Fruit fly (Drosophila melanogaster) whole organism, embryonic: ENCODE results near the gene CG13247.

Source experiments
- Asciz ChIP-seq: fragments of 200-800 bp; sonication (Bioruptor generic); optimal IDR thresholded peaks from 2 replicates; lab custom pipeline; 2017; ENCODE audit warnings: missing biosample characterization, mild to moderate bottlenecking, missing genetic modification characterization, missing genetic modification reagents
- CG10267 ChIP-seq: fragments of 200-800 bp; sonication (Bioruptor generic); optimal IDR thresholded peaks from 2 replicates; lab custom pipeline; 2018; ENCODE audit warnings: missing biosample characterization, mild to moderate bottlenecking, missing genetic modification characterization, moderate library complexity
- CG12744 ChIP-seq: fragments of 200-800 bp; sonication (Bioruptor generic); optimal IDR thresholded peaks from 2 replicates; lab custom pipeline; 2016; ENCODE audit warnings: missing biosample characterization, missing genetic modification characterization
- CG13894 ChIP-seq: fragments of 200-800 bp; sonication (Bioruptor generic); optimal IDR thresholded peaks from 3 replicates; lab custom pipeline; 2018; ENCODE audit warnings: missing biosample characterization, mild to moderate bottlenecking, missing genetic modification characterization, moderate library complexity
- CG15696 ChIP-seq: fragments of 200-800 bp; sonication (Bioruptor generic); optimal IDR thresholded peaks from 2 replicates; lab custom pipeline; 2019; ENCODE audit warnings: missing biosample characterization, mild to moderate bottlenecking, missing genetic modification characterization, moderate library complexity
- CG16779 ChIP-seq: fragments of 200-800 bp; sonication (Bioruptor generic); IDR thresholded peaks from 2 replicates; pipeline ENCODE4 v1.3.6; 2022; ENCODE audit warnings: missing biosample characterization, missing genetic modification characterization
- CG17361 ChIP-seq: fragments of 200-800 bp; sonication (Bioruptor generic); IDR thresholded peaks from 3 replicates; pipeline ENCODE4 v1.3.6; 2022; ENCODE audit warnings: missing biosample characterization, missing genetic modification characterization
- CG18476 ChIP-seq: fragments of 200-800 bp; sonication (Bioruptor generic); optimal IDR thresholded peaks from 2 replicates; lab custom pipeline; 2016; ENCODE audit warnings: missing biosample characterization, mild to moderate bottlenecking, missing genetic modification characterization
- CG2202 ChIP-seq: fragments of 200-800 bp; sonication (Bioruptor generic); optimal IDR thresholded peaks from 2 replicates; lab custom pipeline; 2018; ENCODE audit warnings: missing biosample characterization, mild to moderate bottlenecking, missing genetic modification characterization
- CG2889 ChIP-seq: fragments of 200-800 bp; sonication (Bioruptor generic); IDR thresholded peaks from 3 replicates; pipeline ENCODE4 v1.3.6; 2022; ENCODE audit warnings: missing biosample characterization, missing genetic modification characterization
- CG30431 ChIP-seq: fragments of 200-800 bp; sonication (Bioruptor generic); optimal IDR thresholded peaks from 2 replicates; lab custom pipeline; 2017; ENCODE audit warnings: missing biosample characterization, missing genetic modification characterization
- CG31388 ChIP-seq: fragments of 200-800 bp; sonication (Bioruptor generic); optimal IDR thresholded peaks from 2 replicates; lab custom pipeline; 2016; ENCODE audit warnings: missing biosample characterization, missing genetic modification characterization
- CG6689 ChIP-seq: fragments of 200-800 bp; sonication (Bioruptor generic); IDR thresholded peaks from 2 replicates; pipeline ENCODE4 v1.3.6; 2022; ENCODE audit warnings: missing biosample characterization, missing genetic modification characterization
- CG6765 ChIP-seq: fragments of 200-800 bp; sonication (Bioruptor generic); optimal IDR thresholded peaks from 3 replicates; lab custom pipeline; 2017; ENCODE audit warnings: missing biosample characterization, mild to moderate bottlenecking, missing genetic modification characterization
- CG7786 ChIP-seq: fragments of 200-800 bp; sonication (Bioruptor generic); optimal IDR thresholded peaks from 2 replicates; lab custom pipeline; 2016; ENCODE audit warnings: missing biosample characterization, missing genetic modification characterization
- CG8944 ChIP-seq: fragments of 200-800 bp; sonication (Bioruptor generic); optimal IDR thresholded peaks from 3 replicates; lab custom pipeline; 2016; ENCODE audit warnings: missing biosample characterization, missing genetic modification characterization
- CG9437 ChIP-seq: fragments of 200-800 bp; sonication (Bioruptor generic); optimal IDR thresholded peaks from 2 replicates; lab custom pipeline; 2018; ENCODE audit warnings: missing biosample characterization, mild to moderate bottlenecking, missing genetic modification characterization
- CTCF ChIP-seq: fragments of 200-800 bp; sonication (Bioruptor generic); optimal IDR thresholded peaks from 2 replicates; lab custom pipeline; 2017; ENCODE audit warnings: missing biosample characterization, mild to moderate bottlenecking, missing genetic modification characterization, moderate library complexity
- CrebB ChIP-seq: fragments of 200-800 bp; sonication (Bioruptor generic); optimal IDR thresholded peaks from 3 replicates; lab custom pipeline; 2018; ENCODE audit warnings: missing biosample characterization, mild to moderate bottlenecking, missing genetic modification characterization
- Dip2 ChIP-seq: fragments of 200-800 bp; sonication (Bioruptor generic); IDR thresholded peaks from 2 replicates; pipeline ENCODE4 v1.3.6; 2022; ENCODE audit warnings: missing biosample characterization, missing genetic modification characterization
- Dip3 ChIP-seq: fragments of 200-800 bp; sonication (Bioruptor generic); optimal IDR thresholded peaks from 3 replicates; lab custom pipeline; 2016; ENCODE audit warnings: missing biosample characterization, missing genetic modification characterization
- Dref ChIP-seq: fragments of 200-800 bp; sonication (Bioruptor generic); IDR thresholded peaks from 2 replicates; pipeline ENCODE4 v1.3.6; 2022; ENCODE audit warnings: missing biosample characterization, missing genetic modification characterization
- Drgx ChIP-seq: fragments of 200-800 bp; sonication (Bioruptor generic); IDR thresholded peaks from 2 replicates; pipeline ENCODE4 v1.3.6; 2022; ENCODE audit warnings: missing biosample characterization, missing genetic modification characterization
- Ets65A ChIP-seq: fragments of 200-800 bp; sonication (Bioruptor generic); peaks from one replicate; lab custom pipeline; 2016; ENCODE audit warnings: missing biosample characterization, missing genetic modification characterization
- Gsc ChIP-seq: fragments of 200-800 bp; sonication (Bioruptor generic); IDR thresholded peaks from 2 replicates; pipeline ENCODE4 v1.3.6; 2022; ENCODE audit warnings: missing biosample characterization, missing genetic modification characterization
- Med ChIP-seq: fragments of 200-800 bp; sonication (Bioruptor generic); peaks from one replicate; lab custom pipeline; 2016; ENCODE audit warnings: missing biosample characterization, missing genetic modification characterization, mild to moderate bottlenecking, inconsistent platforms, moderate library complexity
- Meics ChIP-seq: fragments of 200-800 bp; sonication (Bioruptor generic); optimal IDR thresholded peaks from 2 replicates; lab custom pipeline; 2017; ENCODE audit warnings: missing biosample characterization, mild to moderate bottlenecking, missing genetic modification characterization
- Rx ChIP-seq: fragments of 200-800 bp; sonication (Bioruptor generic); IDR thresholded peaks from 2 replicates; pipeline ENCODE4 v1.3.6; 2022; ENCODE audit warnings: missing biosample characterization, missing genetic modification characterization
- Trl ChIP-seq, 3 experiments: fragments of >200 bp in 2 of 3; fragments of 200-800 bp in 1 of 3; sonication (Bioruptor generic) in 1 of 3; optimal IDR thresholded peaks; 2 replicates in 1 of 3; 3 replicates in 2 of 3; lab custom pipeline; 2016 to 2017; ENCODE audit warnings: missing biosample characterization in 1 of 3, missing genetic modification characterization in 1 of 3
- Xrp1 ChIP-seq: fragments of 200-800 bp; sonication (Bioruptor generic); IDR thresholded peaks from 2 replicates; pipeline ENCODE4 v1.3.6; 2022; ENCODE audit warnings: missing biosample characterization, missing genetic modification characterization
- dati ChIP-seq: fragments of 200-800 bp; sonication (Bioruptor generic); IDR thresholded peaks from 2 replicates; pipeline ENCODE4 v1.3.6; 2022; ENCODE audit warnings: missing biosample characterization, missing genetic modification characterization
- exex ChIP-seq: fragments of 200-800 bp; sonication (Bioruptor generic); optimal IDR thresholded peaks from 4 replicates; lab custom pipeline; 2018; ENCODE audit warnings: missing biosample characterization, mild to moderate bottlenecking, missing genetic modification characterization, moderate library complexity
- gcm ChIP-seq: fragments of 200-800 bp; sonication (Bioruptor generic); optimal IDR thresholded peaks from 2 replicates; lab custom pipeline; 2019; ENCODE audit warnings: missing biosample characterization, mild to moderate bottlenecking, missing genetic modification characterization, moderate library complexity
- hbn ChIP-seq: fragments of 200-800 bp; sonication (Bioruptor generic); IDR thresholded peaks from 2 replicates; pipeline ENCODE4 v1.3.6; 2022; ENCODE audit warnings: missing biosample characterization, missing genetic modification characterization; ENCODE audit not compliant: partially characterized antibody
- kay ChIP-seq: fragments of 200-800 bp; sonication (Bioruptor generic); optimal IDR thresholded peaks from 2 replicates; lab custom pipeline; 2016; ENCODE audit warnings: missing biosample characterization, missing genetic modification characterization
- nmo ChIP-seq: fragments of 200-800 bp; sonication (Bioruptor generic); optimal IDR thresholded peaks from 2 replicates; lab custom pipeline; 2018; ENCODE audit warnings: missing biosample characterization, mild to moderate bottlenecking, missing genetic modification characterization, moderate library complexity
- pros ChIP-seq: fragments of 200-800 bp; sonication (Bioruptor generic); optimal IDR thresholded peaks from 3 replicates; lab custom pipeline; 2019; ENCODE audit warnings: missing biosample characterization, mild to moderate bottlenecking, missing genetic modification characterization, moderate library complexity
- row ChIP-seq: fragments of 200-800 bp; sonication (Bioruptor generic); IDR thresholded peaks from 3 replicates; pipeline ENCODE4 v1.3.6; 2022; ENCODE audit warnings: missing biosample characterization, missing genetic modification characterization
- scrt ChIP-seq: fragments of 200-800 bp; sonication (Bioruptor generic); optimal IDR thresholded peaks from 2 replicates; lab custom pipeline; 2018; ENCODE audit warnings: missing biosample characterization, mild to moderate bottlenecking, missing genetic modification characterization, moderate library complexity
- sim ChIP-seq: fragments of 200-800 bp; sonication (Bioruptor generic); IDR thresholded peaks from 2 replicates; pipeline ENCODE4 v1.3.6; 2022; ENCODE audit warnings: missing biosample characterization, missing genetic modification characterization
- stc ChIP-seq: fragments of 200-800 bp; sonication (Bioruptor generic); IDR thresholded peaks from 2 replicates; pipeline ENCODE4 v1.3.6; 2022; ENCODE audit warnings: missing biosample characterization, missing genetic modification characterization
- stwl ChIP-seq: fragments of 200-800 bp; sonication (Bioruptor generic); optimal IDR thresholded peaks from 3 replicates; lab custom pipeline; 2018; ENCODE audit warnings: missing biosample characterization, mild to moderate bottlenecking, missing genetic modification characterization, moderate library complexity
- tgo ChIP-seq: fragments of 200-800 bp; sonication (Bioruptor generic); IDR thresholded peaks from 3 replicates; pipeline ENCODE4 v1.3.6; 2022; ENCODE audit warnings: missing biosample characterization, missing genetic modification characterization
- unc-4 ChIP-seq: fragments of 200-800 bp; sonication (Bioruptor generic); IDR thresholded peaks from 2 replicates; pipeline ENCODE4 v1.3.6; 2022; ENCODE audit warnings: missing biosample characterization, missing genetic modification characterization; ENCODE audit not compliant: partially characterized antibody
- z ChIP-seq: fragments of 200-800 bp; sonication (Bioruptor generic); IDR thresholded peaks from 3 replicates; pipeline ENCODE4 v1.3.6; 2022; ENCODE audit warnings: missing biosample characterization, missing genetic modification characterization
- zen2 ChIP-seq: fragments of 200-800 bp; sonication (Bioruptor generic); IDR thresholded peaks from 3 replicates; pipeline ENCODE4 v1.3.6; 2022; ENCODE audit warnings: missing biosample characterization, missing genetic modification characterization; ENCODE audit not compliant: partially characterized antibody

CG13247 gene

DNA sequence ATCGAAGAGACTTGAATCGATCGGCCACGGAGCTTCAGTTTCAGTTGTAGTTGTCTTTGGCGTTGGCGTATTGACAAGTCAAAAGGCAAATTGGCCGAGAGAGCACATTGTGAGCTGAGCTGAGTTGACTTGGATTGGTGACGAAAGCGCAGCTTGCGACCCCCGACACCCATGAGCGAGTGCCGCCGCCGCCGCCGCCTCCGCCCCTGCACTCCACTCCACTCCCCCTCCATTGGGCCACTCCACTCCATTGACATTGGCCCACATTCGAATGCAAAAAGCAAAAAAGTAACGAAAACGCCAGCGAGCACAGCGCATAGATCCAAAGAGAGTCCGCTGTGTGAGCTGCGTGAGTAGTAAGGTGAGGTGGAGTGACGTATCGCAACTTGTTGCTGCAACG lies 27.7 kb downstream of the CG13247 start (continued):
- TF ChIP-seq z (peak; percentile 54; the same call in 1 of the 3 replicates), unc-4 (GFP tag; lab: Robert Waterston, UW) (peak; percentile 35; the same call in 1 of the 2 replicates), CG7786 (GFP tag; lab: Kevin White, UChicago) (no peak), Med (GFP tag; lab: Kevin White, UChicago) (peak; percentile 48), pros (peak; percentile 17), Meics (GFP tag; lab: Kevin White, UChicago) (peak; percentile 54), Trl (optimal IDR thresholded peaks at IDR 0.05; lab: Kevin White, UChicago) (peak in 1 of 2 experiments; percentile 18), Trl (GFP tag; optimal IDR thresholded peaks at IDR 0.05; lab: Kevin White, UChicago) (no peak), zen2 (GFP tag; lab: Robert Waterston, UW) (peak; percentile 50; the same call in 1 of the 3 replicates), stc (GFP tag; lab: Robert Waterston, UW) (peak; percentile 15; the same call in 1 of the 2 replicates)
- TF ChIP-seq, all 482 proteins: peak for 28

DNA sequence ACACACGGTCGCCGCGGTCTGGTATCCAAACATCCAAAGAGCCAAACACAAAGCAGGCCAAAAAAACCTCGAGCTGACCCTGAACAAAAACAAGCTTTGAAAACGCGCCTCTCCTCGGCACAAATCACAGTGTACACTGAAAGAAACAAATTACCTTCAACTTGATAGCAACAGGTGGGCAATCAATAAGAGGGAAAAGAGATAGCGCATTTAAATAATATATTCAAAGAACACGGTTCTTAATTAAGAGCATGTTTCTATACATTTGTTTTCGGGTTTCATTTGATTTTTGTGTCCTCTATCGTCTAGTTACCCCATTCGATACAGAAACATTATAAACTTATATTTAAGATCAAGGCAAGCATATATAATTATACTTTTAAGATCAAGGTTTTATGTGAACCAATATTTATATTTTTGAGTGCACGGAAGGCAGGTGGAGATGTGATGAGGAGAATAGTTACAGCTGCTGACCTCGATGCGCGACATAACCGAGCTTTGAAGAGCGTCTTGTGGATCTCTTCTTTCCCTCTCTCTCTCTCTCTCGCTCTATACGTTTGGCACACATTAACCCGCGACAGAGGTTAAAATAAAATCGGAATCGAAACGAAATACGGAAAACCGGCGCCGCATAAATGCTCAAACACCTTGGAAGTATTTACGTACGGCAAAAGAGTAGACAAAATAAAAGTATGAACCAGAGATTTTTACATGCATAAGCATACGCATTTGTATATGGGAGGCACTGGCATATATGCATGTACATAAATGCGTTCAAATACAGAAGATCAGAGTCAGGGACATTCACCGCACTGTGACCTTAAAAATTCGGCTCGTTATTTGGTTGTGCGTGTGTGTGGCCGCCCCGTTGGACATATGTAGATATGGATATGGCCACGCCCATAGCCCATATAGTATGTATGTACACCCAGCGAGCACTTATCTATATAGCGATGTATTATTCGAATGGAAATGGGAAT lies 28.4 kb downstream of the CG13247 start:
- TF ChIP-seq sim (GFP tag; lab: Robert Waterston, UW) (no peak; the same call in 1 of the 2 replicates), Dref (GFP tag; lab: Robert Waterston, UW) (no peak), gcm (GFP tag; lab: Kevin White, UChicago) (peak; percentile 84), CG10267 (tag; lab: Kevin White, UChicago) (peak; percentile 82), Xrp1 (GFP tag; lab: Robert Waterston, UW) (peak; percentile 61), Asciz (GFP tag; lab: Kevin White, UChicago) (peak; percentile 89), CG2889 (GFP tag; lab: Robert Waterston, UW) (peak; percentile 33; the same call in 1 of the 3 replicates), tgo (GFP tag; lab: Robert Waterston, UW) (peak; percentile 79), stc (GFP tag; lab: Robert Waterston, UW) (peak; percentile 74), nmo (GFP tag; lab: Kevin White, UChicago) (peak; percentile 91), Dip2 (GFP tag; lab: Robert Waterston, UW) (no peak), CrebB (tag; lab: Kevin White, UChicago) (peak; percentile 71), CG6689 (GFP tag; lab: Robert Waterston, UW) (peak; percentile 84), CTCF (GFP tag; lab: Kevin White, UChicago) (peak; percentile 41), stwl (tag; lab: Kevin White, UChicago) (no peak), CG31388 (GFP tag; lab: Kevin White, UChicago) (peak; percentile 67), CG16779 (no peak), CG17361 (GFP tag; lab: Robert Waterston, UW) (peak; percentile 93), Rx (GFP tag; lab: Robert Waterston, UW) (peak; percentile 48; the same call in 1 of the 2 replicates), Ets65A (GFP tag; lab: Kevin White, UChicago) (peak; percentile 91), CG9437 (GFP tag; lab: Kevin White, UChicago) (peak; percentile 86), dati (GFP tag; lab: Robert Waterston, UW) (0 out of 2 replicates have a peak, but pooled peaks have one; percentile 28), CG30431 (GFP tag; lab: Kevin White, UChicago) (peak; percentile 69), CG13894 (tag; lab: Kevin White, UChicago) (peak; percentile 67), row (peak; percentile 82), hbn (GFP tag; lab: Robert Waterston, UW) (no peak), CG8944 (GFP tag; lab: Kevin White, UChicago) (peak; percentile 50), pros (no peak), CG2202 (tag; lab: Kevin White, UChicago) (peak; percentile 57), CG18476 (GFP tag; lab: Kevin White, UChicago) (peak; percentile 74), kay (GFP tag; lab: Kevin White, UChicago) (peak; percentile 61), scrt (peak; percentile 86), Dip3 (GFP tag; lab: Kevin White, UChicago) (peak; percentile 72), CG15696 (peak; percentile 48), exex (tag; lab: Kevin White, UChicago) (peak; percentile 55), Drgx (GFP tag; lab: Robert Waterston, UW) (peak; percentile 78), CG12744 (GFP tag; lab: Kevin White, UChicago) (peak; percentile 74), Gsc (GFP tag; lab: Robert Waterston, UW) (no peak), CG6765 (GFP tag; lab: Kevin White, UChicago) (peak; percentile 78)
